Worm (Caenorhabditis elegans) whole organism, L2 larva: ENCODE data around the gene F23D12.11.

ENCODE experiments used
- ama-1 ChIP-seq: fragments of 150-350 bp; optimal IDR thresholded peaks from 2 replicates; lab custom pipeline; 2018; ENCODE audit warnings: inconsistent platforms
- ceh-82 ChIP-seq: fragments of 150-350 bp; optimal IDR thresholded peaks from 2 replicates; lab custom pipeline; 2014; ENCODE audit warnings: missing biosample characterization, missing genetic modification characterization
- dmd-4 ChIP-seq: sonication (generic microtip); optimal IDR thresholded peaks from 2 replicates; lab custom pipeline; 2017; ENCODE audit warnings: missing biosample characterization, missing genetic modification characterization
- fos-1 ChIP-seq: fragments of 150-350 bp; optimal IDR thresholded peaks from 2 replicates; lab custom pipeline; 2014; ENCODE audit warnings: missing biosample characterization, missing genetic modification characterization
- lsy-2 ChIP-seq, 2 experiments: fragments of 150-350 bp in 1 of 2; sonication (generic microtip) in 1 of 2; optimal IDR thresholded peaks; 2 replicates each; lab custom pipeline; 2014 to 2017; ENCODE audit warnings: missing biosample characterization in 2 of 2, missing genetic modification characterization in 2 of 2
- nhr-10 ChIP-seq: sonication (generic microtip); optimal IDR thresholded peaks from 2 replicates; lab custom pipeline; 2017; ENCODE audit warnings: missing biosample characterization, missing genetic modification characterization
- nhr-6 ChIP-seq: fragments of 150-350 bp; optimal IDR thresholded peaks from 2 replicates; lab custom pipeline; 2014; ENCODE audit warnings: missing biosample characterization, missing genetic modification characterization
- nhr-77 ChIP-seq: fragments of 150-350 bp; optimal IDR thresholded peaks from 2 replicates; lab custom pipeline; 2014; ENCODE audit warnings: missing biosample characterization, missing genetic modification characterization
- skn-1 ChIP-seq: sonication (generic microtip); optimal IDR thresholded peaks from 2 replicates; lab custom pipeline; 2017; ENCODE audit warnings: missing biosample characterization, missing genetic modification characterization
- unc-62 ChIP-seq: fragments of 150-350 bp; optimal IDR thresholded peaks from 2 replicates; lab custom pipeline; 2014; ENCODE audit warnings: missing biosample characterization, missing genetic modification reagents, missing genetic modification characterization

DNA sequence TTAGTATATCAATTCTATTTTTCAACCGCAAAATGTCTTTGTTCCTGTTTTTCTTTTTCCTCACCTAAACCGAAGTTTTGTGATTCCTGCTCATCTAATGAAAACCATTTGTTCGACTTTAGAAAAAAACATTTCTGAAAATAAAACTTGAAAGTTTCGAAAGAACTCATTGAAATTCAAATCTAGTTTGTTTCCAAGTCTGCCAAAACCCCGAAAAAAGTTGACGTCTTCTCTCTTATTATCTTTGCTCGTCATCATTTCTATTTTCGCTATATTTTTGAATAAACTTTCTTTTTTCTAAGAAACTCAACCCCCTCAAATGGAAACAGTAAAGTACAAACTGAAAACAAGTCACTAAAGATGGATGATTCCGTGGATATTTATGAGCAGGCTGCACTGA is 18.7 kb downstream of the F23D12.11 start, which contains the start of gene frpr-17:
- TF ChIP-seq fos-1 (tag; lab: Kevin White, UChicago) (no peak), lsy-2 (tag; optimal IDR thresholded peaks at IDR 0.05; lab: Kevin White, UChicago) (no peak), ceh-82 (tag; lab: Kevin White, UChicago) (no peak), unc-62 (no peak), nhr-77 (tag; lab: Kevin White, UChicago) (no peak), ama-1 (no peak), nhr-6 (no peak), dmd-4 (tag; lab: Kevin White, UChicago) (no peak), nhr-10 (tag; lab: Kevin White, UChicago) (no peak), skn-1 (no peak)
